Fruit fly (Drosophila melanogaster) whole organism, prepupa: ENCODE data around the gene Fip1.

Experiments
- Blimp-1 ChIP-seq: fragments of 200-800 bp; sonication (Bioruptor generic); optimal IDR thresholded peaks from 3 replicates; lab custom pipeline; 2017; ENCODE audit warnings: missing biosample characterization, missing genetic modification characterization, mild to moderate bottlenecking, moderate library complexity, missing genetic modification reagents
- CG10669 ChIP-seq: fragments of 200-800 bp; sonication (Bioruptor generic); optimal IDR thresholded peaks from 3 replicates; lab custom pipeline; 2018; ENCODE audit warnings: missing biosample characterization, mild to moderate bottlenecking, missing genetic modification characterization, moderate library complexity
- CG11762 ChIP-seq: fragments of 200-800 bp; sonication (Bioruptor generic); optimal IDR thresholded peaks from 3 replicates; lab custom pipeline; 2016; ENCODE audit warnings: missing biosample characterization, missing genetic modification characterization; ENCODE audit not compliant: insufficient read depth
- CG11902 ChIP-seq: fragments of 200-800 bp; sonication (Bioruptor generic); optimal IDR thresholded peaks from 3 replicates; lab custom pipeline; 2016; ENCODE audit warnings: missing biosample characterization, missing genetic modification characterization
- CG15336 ChIP-seq: fragments of 200-800 bp; sonication (Bioruptor generic); IDR thresholded peaks from 2 replicates; pipeline ENCODE4 v1.3.6; 2022; ENCODE audit warnings: missing biosample characterization, missing genetic modification characterization
- CG1621 ChIP-seq: fragments of 200-800 bp; sonication (Bioruptor generic); optimal IDR thresholded peaks from 3 replicates; lab custom pipeline; 2018; ENCODE audit warnings: missing biosample characterization, mild to moderate bottlenecking, missing genetic modification characterization
- CG32006 ChIP-seq: fragments of 200-800 bp; sonication (Bioruptor generic); optimal IDR thresholded peaks from 3 replicates; lab custom pipeline; 2017; ENCODE audit warnings: missing biosample characterization, mild to moderate bottlenecking, missing genetic modification characterization
- CG3919 ChIP-seq: fragments of 200-800 bp; sonication (Bioruptor generic); optimal IDR thresholded peaks from 3 replicates; lab custom pipeline; 2016; ENCODE audit warnings: missing biosample characterization, missing genetic modification characterization
- CG6276 ChIP-seq: fragments of 200-800 bp; sonication (Bioruptor generic); optimal IDR thresholded peaks from 2 replicates; lab custom pipeline; 2017; ENCODE audit warnings: missing biosample characterization, mild to moderate bottlenecking, missing genetic modification characterization
- CG6808 ChIP-seq: fragments of 200-800 bp; sonication (Bioruptor generic); optimal IDR thresholded peaks from 3 replicates; lab custom pipeline; 2017; ENCODE audit warnings: missing biosample characterization, missing genetic modification characterization, mild to moderate bottlenecking, moderate library complexity, missing genetic modification reagents
- CG6854 ChIP-seq: fragments of 200-800 bp; sonication (Bioruptor generic); optimal IDR thresholded peaks from 2 replicates; lab custom pipeline; 2017; ENCODE audit warnings: missing biosample characterization, mild to moderate bottlenecking, missing genetic modification characterization
- CG7368 ChIP-seq: fragments of 200-800 bp; sonication (Bioruptor generic); optimal IDR thresholded peaks from 3 replicates; lab custom pipeline; 2016; ENCODE audit warnings: missing biosample characterization, missing genetic modification characterization
- CG8119 ChIP-seq: fragments of 200-800 bp; sonication (Bioruptor generic); IDR thresholded peaks from 3 replicates; pipeline ENCODE4 v1.3.6; 2022; ENCODE audit warnings: missing biosample characterization, missing genetic modification characterization
- CG8319 ChIP-seq: fragments of 200-800 bp; sonication (Bioruptor generic); optimal IDR thresholded peaks from 3 replicates; lab custom pipeline; 2016; ENCODE audit warnings: missing biosample characterization, missing genetic modification characterization
- CG8632 ChIP-seq: fragments of 200-800 bp; sonication (Bioruptor generic); optimal IDR thresholded peaks from 3 replicates; lab custom pipeline; 2016; ENCODE audit warnings: missing biosample characterization, missing genetic modification characterization
- Eip75B ChIP-seq: fragments of 200-800 bp; sonication (Bioruptor generic); optimal IDR thresholded peaks from 3 replicates; lab custom pipeline; 2016; ENCODE audit warnings: missing biosample characterization, missing genetic modification characterization
- Eip78C ChIP-seq: fragments of 200-800 bp; sonication (Bioruptor generic); peaks from one replicate; lab custom pipeline; 2016; ENCODE audit warnings: missing biosample characterization, missing genetic modification characterization
- Eip93F ChIP-seq: fragments of 200-800 bp; sonication (Bioruptor generic); optimal IDR thresholded peaks from 2 replicates; lab custom pipeline; 2016; ENCODE audit warnings: missing biosample characterization, mild to moderate bottlenecking, missing genetic modification characterization
- Ets96B ChIP-seq: fragments of 200-800 bp; optimal IDR thresholded peaks from 2 replicates; lab custom pipeline; 2019; ENCODE audit warnings: missing biosample characterization, mild to moderate bottlenecking, missing genetic modification characterization, moderate library complexity
- Gug ChIP-seq: fragments of 200-800 bp; sonication (Bioruptor generic); IDR thresholded peaks from 2 replicates; pipeline ENCODE4 v1.3.6; 2022; ENCODE audit warnings: missing biosample characterization, missing genetic modification characterization
- Hr38 ChIP-seq: sonication (Bioruptor generic); optimal IDR thresholded peaks from 2 replicates; lab custom pipeline; 2016; ENCODE audit warnings: missing biosample characterization, missing genetic modification characterization
- Hr39 ChIP-seq: fragments of 200-800 bp; sonication (Bioruptor generic); optimal IDR thresholded peaks from 2 replicates; lab custom pipeline; 2016; ENCODE audit warnings: missing biosample characterization, missing genetic modification characterization
- Hr4 ChIP-seq: fragments of 200-800 bp; sonication (Bioruptor generic); optimal IDR thresholded peaks from 3 replicates; lab custom pipeline; 2016; ENCODE audit warnings: missing biosample characterization, missing genetic modification characterization
- Lpt ChIP-seq: fragments of 200-800 bp; sonication (Bioruptor generic); optimal IDR thresholded peaks from 3 replicates; lab custom pipeline; 2016; ENCODE audit warnings: missing biosample characterization, missing genetic modification characterization
- Smox ChIP-seq: fragments of 200-800 bp; sonication (Bioruptor generic); optimal IDR thresholded peaks from 3 replicates; lab custom pipeline; 2016; ENCODE audit warnings: missing biosample characterization, missing genetic modification characterization
- Sox102F ChIP-seq: fragments of 200-800 bp; sonication (Bioruptor generic); optimal IDR thresholded peaks from 2 replicates; lab custom pipeline; 2016; ENCODE audit warnings: missing biosample characterization, mild to moderate bottlenecking, missing genetic modification characterization
- acj6 ChIP-seq: fragments of 200-800 bp; sonication (Bioruptor generic); optimal IDR thresholded peaks from 3 replicates; lab custom pipeline; 2016; ENCODE audit warnings: missing biosample characterization, missing genetic modification characterization
- cyc ChIP-seq: fragments of 200-800 bp; sonication (Bioruptor generic); optimal IDR thresholded peaks from 3 replicates; lab custom pipeline; 2016; ENCODE audit warnings: missing biosample characterization, missing genetic modification characterization
- dsx ChIP-seq: fragments of 200-800 bp; optimal IDR thresholded peaks from 3 replicates; lab custom pipeline; 2019; ENCODE audit warnings: missing biosample characterization, mild to moderate bottlenecking, missing genetic modification characterization, moderate library complexity; ENCODE audit not compliant: poor library complexity, severe bottlenecking
- esn ChIP-seq: fragments of 200-800 bp; sonication (Bioruptor generic); optimal IDR thresholded peaks from 2 replicates; lab custom pipeline; 2016; ENCODE audit warnings: missing biosample characterization, mild to moderate bottlenecking, missing genetic modification characterization, moderate library complexity
- fd59A ChIP-seq: fragments of 200-800 bp; sonication (Bioruptor generic); optimal IDR thresholded peaks from 2 replicates; lab custom pipeline; 2017; ENCODE audit warnings: missing biosample characterization, mild to moderate bottlenecking, missing genetic modification characterization, missing genetic modification reagents
- fkh ChIP-seq: fragments of 200-800 bp; sonication (Bioruptor generic); optimal IDR thresholded peaks from 3 replicates; lab custom pipeline; 2017; ENCODE audit warnings: missing biosample characterization, mild to moderate bottlenecking, missing genetic modification characterization, moderate library complexity
- pdm3 ChIP-seq: fragments of 200-800 bp; sonication (Bioruptor generic); optimal IDR thresholded peaks from 3 replicates; lab custom pipeline; 2016; ENCODE audit warnings: missing biosample characterization, missing genetic modification characterization
- salr ChIP-seq, 2 experiments: fragments of 200-800 bp; sonication (Bioruptor generic); optimal IDR thresholded peaks; 3 replicates each; lab custom pipeline; 2016 to 2018; ENCODE audit warnings: missing biosample characterization in 2 of 2, missing genetic modification characterization in 2 of 2, mild to moderate bottlenecking in 1 of 2
- spab ChIP-seq: fragments of 200-800 bp; sonication (Bioruptor generic); optimal IDR thresholded peaks from 2 replicates; lab custom pipeline; 2017; ENCODE audit warnings: missing biosample characterization, mild to moderate bottlenecking, missing genetic modification characterization, missing genetic modification reagents
- ss ChIP-seq, 2 experiments: fragments of 200-800 bp; sonication (Bioruptor generic); optimal IDR thresholded peaks; 2 replicates in 1 of 2; 3 replicates in 1 of 2; lab custom pipeline; 2017 to 2018; ENCODE audit warnings: mild to moderate bottlenecking in 2 of 2, missing biosample characterization in 2 of 2, missing genetic modification characterization in 2 of 2, moderate library complexity in 1 of 2
- svp ChIP-seq: fragments of 200-800 bp; sonication (Bioruptor generic); peaks from one replicate; lab custom pipeline; 2016; ENCODE audit warnings: missing biosample characterization, missing genetic modification characterization
- vri ChIP-seq: fragments of 200-800 bp; sonication (Bioruptor generic); optimal IDR thresholded peaks from 3 replicates; lab custom pipeline; 2016; ENCODE audit warnings: missing biosample characterization, mild to moderate bottlenecking, missing genetic modification characterization

Gene Fip1

dm6 chr3R:4471846-4472693 is 12.7 kb upstream of the Fip1 start (continued):
- TF ChIP-seq Gug (no peak), Ets96B (tag; lab: Kevin White, UChicago) (no peak), dsx (GFP tag; lab: Kevin White, UChicago) (no peak), CG1621 (tag; lab: Kevin White, UChicago) (no peak), CG32006 (GFP tag; lab: Kevin White, UChicago) (peak; percentile 73), CG11762 (GFP tag; lab: Kevin White, UChicago) (no peak), CG6808 (GFP tag; lab: Kevin White, UChicago) (no peak)

dm6 chr3R:4472694-4472975 is 12.2 kb upstream of the Fip1 start:
- TF ChIP-seq Hr38: no peak
- TF ChIP-seq CG6854 (GFP tag; lab: Kevin White, UChicago): peak; percentile 79
- no peak for TF ChIP-seq CG6276
- no peak for TF ChIP-seq CG7368 (GFP tag; lab: Kevin White, UChicago)
- peak; percentile 49 for TF ChIP-seq Blimp-1 (GFP tag; lab: Kevin White, UChicago)
- TF ChIP-seq Sox102F (GFP tag; lab: Kevin White, UChicago): no peak
- no peak for TF ChIP-seq Eip93F
- no peak for TF ChIP-seq vri (GFP tag; lab: Kevin White, UChicago)
- TF ChIP-seq fkh: no peak

dm6 chr3R:4475378-4475777 is 9.4 kb upstream of the Fip1 start:
- TF ChIP-seq CG6808 (GFP tag; lab: Kevin White, UChicago): no peak
- TF ChIP-seq Blimp-1 (GFP tag; lab: Kevin White, UChicago): peak; percentile 71
- TF ChIP-seq svp (GFP tag; lab: Kevin White, UChicago): peak; percentile 43
- TF ChIP-seq, all 60 proteins: peak for 2

dm6 chr3R:4476004-4476403 is 8.8 kb upstream of the Fip1 start:
- TF ChIP-seq Sox102F (GFP tag; lab: Kevin White, UChicago) (peak; percentile 13), dsx (GFP tag; lab: Kevin White, UChicago) (no peak)

- TF ChIP-seq acj6 (GFP tag; lab: Kevin White, UChicago): peak; percentile 89
- peak; percentile 68 for TF ChIP-seq Lpt (GFP tag; lab: Kevin White, UChicago)
- peak; percentile 73 for TF ChIP-seq CG11762 (GFP tag; lab: Kevin White, UChicago)
- peak; percentile 82 for TF ChIP-seq Hr4 (GFP tag; lab: Kevin White, UChicago)
- peak; percentile 78 for TF ChIP-seq CG15336 (GFP tag; lab: Robert Waterston, UW)
- TF ChIP-seq CG11902: peak; percentile 76
- TF ChIP-seq Eip78C: peak; percentile 96
- TF ChIP-seq salr (GFP tag; optimal IDR thresholded peaks at IDR 0.05; lab: Kevin White, UChicago): peak; percentile 57 to 78
- peak; percentile 86 for TF ChIP-seq vri (GFP tag; lab: Kevin White, UChicago)
- TF ChIP-seq cyc (GFP tag; lab: Kevin White, UChicago): peak; percentile 90
- TF ChIP-seq spab (GFP tag; lab: Kevin White, UChicago): peak; percentile 56
- TF ChIP-seq CG6854 (GFP tag; lab: Kevin White, UChicago): no peak
- peak; percentile 59 for TF ChIP-seq fd59A (GFP tag; lab: Kevin White, UChicago)
- peak; percentile 90 for TF ChIP-seq Eip75B (GFP tag; lab: Kevin White, UChicago)
- TF ChIP-seq CG8632: peak; percentile 81
- TF ChIP-seq Eip93F: peak; percentile 71
- TF ChIP-seq CG3919 (GFP tag; lab: Kevin White, UChicago): peak; percentile 92
- TF ChIP-seq pdm3 (GFP tag; lab: Kevin White, UChicago): peak; percentile 87
- peak; percentile 82 for TF ChIP-seq CG8119
- peak; percentile 95 for TF ChIP-seq svp (GFP tag; lab: Kevin White, UChicago)
- TF ChIP-seq CG8319 (GFP tag; lab: Kevin White, UChicago): peak; percentile 81
- TF ChIP-seq Smox: peak; percentile 91
- TF ChIP-seq esn (GFP tag; lab: Kevin White, UChicago): peak; percentile 95
- peak; percentile 84 for TF ChIP-seq CG10669
- TF ChIP-seq Hr39 (GFP tag; lab: Kevin White, UChicago): peak; percentile 91
- TF ChIP-seq Blimp-1 (GFP tag; lab: Kevin White, UChicago): peak; percentile 53
- peak; percentile 29 to 63 for TF ChIP-seq ss (GFP tag; optimal IDR thresholded peaks at IDR 0.05; lab: Kevin White, UChicago)
- peak; percentile 57 for TF ChIP-seq fkh
These were observed 6.4 kb upstream of the Fip1 start for dm6 chr3R:4478220-4479037.
